Fruit fly (Drosophila melanogaster): ENCODE measurements around the gene noc.

The noc gene

DNA sequence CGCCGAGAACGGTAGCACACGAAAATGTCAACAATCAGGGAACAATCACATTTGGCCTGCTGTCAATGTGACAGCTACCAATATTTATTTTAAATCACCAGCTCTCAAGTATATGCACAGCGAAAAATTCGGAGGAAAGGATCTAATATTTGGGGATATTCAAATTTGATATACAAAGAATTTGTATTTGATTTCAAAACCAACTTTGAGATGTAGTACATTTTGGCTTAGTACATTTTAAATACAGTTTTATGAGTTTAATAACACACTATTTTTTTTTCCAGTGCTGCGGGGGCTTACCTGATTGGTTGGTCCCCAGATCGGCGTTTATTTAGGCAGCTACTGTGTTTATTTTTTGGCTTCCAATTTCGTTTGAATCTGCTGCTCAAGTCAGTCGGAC lies 29.6 kb upstream of the noc start (continued):
- TF ChIP-seq CG11560 (tag; IDR thresholded peaks at IDR 0.05), result peak; percentile 48; the same call in 1 of the 3 replicates
- TF ChIP-seq Ets97D (GFP tag; optimal IDR thresholded peaks at IDR 0.05), result peak; percentile 30
- peak; percentile 26 for TF ChIP-seq ERR (GFP tag; optimal IDR thresholded peaks at IDR 0.05)
- TF ChIP-seq gem (tag; optimal IDR thresholded peaks at IDR 0.05), result peak; percentile 92
- TF ChIP-seq CG17829 (tag; optimal IDR thresholded peaks at IDR 0.05), result peak; percentile 84
- peak; percentile 78 for TF ChIP-seq D19A (tag; optimal IDR thresholded peaks at IDR 0.05)
- TF ChIP-seq toy (GFP tag; IDR thresholded peaks at IDR 0.05), result no peak
- peak; percentile 85 for TF ChIP-seq CG13624 (GFP tag; optimal IDR thresholded peaks at IDR 0.05)
- TF ChIP-seq slou (GFP tag; optimal IDR thresholded peaks at IDR 0.05), result peak; percentile 76
- peak; percentile 50 for TF ChIP-seq Vsx1 (GFP tag; optimal IDR thresholded peaks at IDR 0.05)
- peak; percentile 54 for TF ChIP-seq slbo (GFP tag; IDR thresholded peaks at IDR 0.05)
- TF ChIP-seq ems (GFP tag; optimal IDR thresholded peaks at IDR 0.05), result peak; percentile 59
- peak; percentile 37 for TF ChIP-seq Fer3 (tag; optimal IDR thresholded peaks at IDR 0.05)
- no peak for TF ChIP-seq Tbp (GFP tag; optimal IDR thresholded peaks at IDR 0.05)
- no peak for TF ChIP-seq CG7963 (GFP tag; IDR thresholded peaks at IDR 0.05; ENCODE audit: partially characterized antibody)
- peak; percentile 51; the same call in 1 of the 2 replicates for TF ChIP-seq dati (GFP tag; IDR thresholded peaks at IDR 0.05)
- no peak for TF ChIP-seq CG7271 (tag; optimal IDR thresholded peaks at IDR 0.05)
- peak; percentile 42 for TF ChIP-seq CG5180 (GFP tag; optimal IDR thresholded peaks at IDR 0.05)
- TF ChIP-seq CG1832 (GFP tag; optimal IDR thresholded peaks at IDR 0.05), result no peak
- TF ChIP-seq lmd (GFP tag; IDR thresholded peaks at IDR 0.05), result peak; percentile 80
- no peak for TF ChIP-seq CG42726 (GFP tag; IDR thresholded peaks at IDR 0.05; ENCODE audit: partially characterized antibody)
- TF ChIP-seq Dip3 (GFP tag; optimal IDR thresholded peaks at IDR 0.05), result peak; percentile 8
- peak; percentile 88 for TF ChIP-seq Hsf (GFP tag; optimal IDR thresholded peaks at IDR 0.05)
- peak; percentile 73 for TF ChIP-seq sens-2 (GFP tag; IDR thresholded peaks at IDR 0.05)
- TF ChIP-seq pho (GFP tag; optimal IDR thresholded peaks at IDR 0.05), result peak; percentile 60
- peak; percentile 54 for TF ChIP-seq wor (GFP tag; IDR thresholded peaks at IDR 0.05)
- TF ChIP-seq CG6272 (GFP tag; IDR thresholded peaks at IDR 0.05), result peak; percentile 55; the same call in 1 of the 2 replicates
- TF ChIP-seq ap (GFP tag; IDR thresholded peaks at IDR 0.05), result peak; percentile 71
- peak; percentile 80 for TF ChIP-seq Mad (GFP tag; optimal IDR thresholded peaks at IDR 0.05)
- peak; percentile 31 for TF ChIP-seq scrt (GFP tag; optimal IDR thresholded peaks at IDR 0.05)
- peak; percentile 58 for TF ChIP-seq ATbp (GFP tag; optimal IDR thresholded peaks at IDR 0.05)
- peak; percentile 11 for TF ChIP-seq CG4282 (GFP tag; optimal IDR thresholded peaks at IDR 0.05)
- TF ChIP-seq CG10959 (GFP tag; IDR thresholded peaks at IDR 0.05), result peak; percentile 91
- peak; percentile 69 for TF ChIP-seq Max (GFP tag; optimal IDR thresholded peaks at IDR 0.05)
- no peak for TF ChIP-seq Dll (GFP tag; IDR thresholded peaks at IDR 0.05; ENCODE audit: partially characterized antibody)
- TF ChIP-seq klu (GFP tag; IDR thresholded peaks at IDR 0.05), result peak; percentile 44; the same call in 1 of the 2 replicates
- TF ChIP-seq Nf-YC (tag; optimal IDR thresholded peaks at IDR 0.05), result peak; percentile 71
- TF ChIP-seq Chrac-16 (GFP tag; optimal IDR thresholded peaks at IDR 0.05), result peak; percentile 84
- no peak for TF ChIP-seq CG7987 (GFP tag; optimal IDR thresholded peaks at IDR 0.05)
- TF ChIP-seq hth (optimal IDR thresholded peaks at IDR 0.05), result peak; percentile 15
- peak; percentile 58 for TF ChIP-seq CG1233 (GFP tag; optimal IDR thresholded peaks at IDR 0.05)
- peak; percentile 48 for TF ChIP-seq gsb (GFP tag; IDR thresholded peaks at IDR 0.05)
- no peak for TF ChIP-seq HLHmδ (GFP tag; optimal IDR thresholded peaks at IDR 0.05)
- peak; percentile 63 for TF ChIP-seq CG17359 (tag; optimal IDR thresholded peaks at IDR 0.05)
- peak; percentile 89 for TF ChIP-seq vvl (GFP tag; IDR thresholded peaks at IDR 0.05)
- peak; percentile 61 for TF ChIP-seq Myb (GFP tag; optimal IDR thresholded peaks at IDR 0.05)
- TF ChIP-seq CG31441 (GFP tag; IDR thresholded peaks at IDR 0.05), result peak; percentile 82
- no peak for TF ChIP-seq aop (GFP tag; IDR thresholded peaks at IDR 0.05)
- peak; percentile 55 for TF ChIP-seq nerfin-1 (tag; optimal IDR thresholded peaks at IDR 0.05)
- TF ChIP-seq CHES-1-like (GFP tag; optimal IDR thresholded peaks at IDR 0.05), result peak; percentile 80
- TF ChIP-seq seq (GFP tag; IDR thresholded peaks at IDR 0.05), result peak; percentile 68; the same call in 1 of the 2 replicates
- TF ChIP-seq NC2α (GFP tag; optimal IDR thresholded peaks at IDR 0.05), result peak; percentile 77

Measured in whole organism, embryonic.